Worm (Caenorhabditis elegans): ENCODE data around the gene col-144.

Gene col-144

DNA sequence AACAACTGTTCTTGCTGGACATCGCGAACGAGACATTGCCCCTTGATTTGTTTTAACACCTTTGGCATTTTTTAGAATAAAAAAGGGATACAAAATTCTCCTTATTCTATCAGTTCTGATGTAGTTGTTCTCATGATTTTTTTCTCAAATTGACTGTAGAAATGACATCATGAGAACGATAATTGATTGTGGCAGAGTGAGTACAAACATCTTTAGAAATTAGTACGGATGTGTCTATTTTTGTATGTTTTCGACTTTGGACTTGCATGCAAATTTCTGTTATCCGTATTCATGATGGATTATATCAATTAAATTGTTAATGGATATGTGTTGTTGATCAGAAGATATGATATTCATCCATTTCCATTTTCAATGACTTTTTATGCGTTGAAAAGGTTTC is 12.3 kb downstream of the col-144 start:
- no peak for TF ChIP-seq ztf-4 (tag; optimal IDR thresholded peaks at IDR 0.05)
- peak; percentile 2 for TF ChIP-seq tbx-2 (tag; optimal IDR thresholded peaks at IDR 0.05)
- TF ChIP-seq nhr-85 (tag): peak; percentile 82
- peak; percentile 32 for TF ChIP-seq nhr-71 (tag; optimal IDR thresholded peaks at IDR 0.05)
- TF ChIP-seq lin-14 (GFP tag; optimal IDR thresholded peaks at IDR 0.05): peak; percentile 23
- TF ChIP-seq nhr-20 (tag; optimal IDR thresholded peaks at IDR 0.05): peak; percentile 46
- TF ChIP-seq C16A3.4 (tag; optimal IDR thresholded peaks at IDR 0.05): no peak

DNA sequence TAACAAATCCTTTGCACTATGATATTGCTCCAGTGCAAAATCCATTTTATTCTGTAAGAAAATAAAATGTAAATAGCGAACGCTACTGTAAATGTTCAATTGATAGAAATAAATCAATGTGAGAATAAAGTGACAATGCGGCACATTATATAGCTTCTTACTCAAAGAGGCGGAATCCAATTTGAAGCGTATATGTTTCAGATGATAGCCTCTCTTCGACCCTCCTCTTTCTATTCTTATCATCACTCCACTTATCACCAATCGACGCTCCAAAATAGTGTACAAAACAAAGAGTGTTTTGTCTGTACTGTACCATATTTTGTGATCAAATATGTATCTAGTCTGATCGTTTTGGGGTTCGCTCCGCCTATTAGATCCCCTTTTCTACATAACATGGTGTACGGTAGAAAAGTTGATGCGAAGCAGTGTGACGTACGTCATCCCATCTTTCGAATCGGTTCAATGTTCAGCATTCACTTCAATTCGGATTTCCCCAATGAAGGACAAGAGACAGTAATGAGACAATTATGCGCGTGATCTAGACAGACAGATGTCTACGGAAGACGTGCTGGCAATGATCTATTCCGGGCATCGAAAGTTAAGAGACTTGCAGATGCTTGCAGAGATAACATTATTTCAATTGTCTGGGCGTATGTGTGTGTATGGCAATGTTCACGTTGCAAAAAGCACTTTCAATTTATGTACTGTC is 13.4 kb downstream of the col-144 start, which contains the start of gene spl-2:
Gene spl-2 (minus strand): TSS at position 51 of the 709 bp plus-strand sequence.
- TF ChIP-seq nhr-90 (tag; optimal IDR thresholded peaks at IDR 0.05; ENCODE audit: poor library complexity) (peak; percentile 29), nhr-20 (tag; optimal IDR thresholded peaks at IDR 0.05) (peak; percentile 70), snu-23 (GFP tag; optimal IDR thresholded peaks at IDR 0.05) (peak; percentile 35), lin-14 (GFP tag; optimal IDR thresholded peaks at IDR 0.05) (peak; percentile 83), elt-2 (tag; optimal IDR thresholded peaks at IDR 0.05) (peak; percentile 21), nhr-19 (GFP tag; conservative IDR thresholded peaks at IDR 0.05) (peak; percentile 17; the same call in 1 of the 2 replicates), elt-3 (tag; optimal IDR thresholded peaks at IDR 0.05) (peak in 2 of 6 experiments; percentile 5 to 13), grh-1 (GFP tag; IDR thresholded peaks at IDR 0.05) (0 out of 2 replicates have a peak, but pooled peaks have one; percentile 40), lin-35 (GFP tag; optimal IDR thresholded peaks at IDR 0.05) (no peak), rnt-1 (tag; optimal IDR thresholded peaks at IDR 0.05) (no peak), mep-1 (tag; optimal IDR thresholded peaks at IDR 0.05) (peak; percentile 27), nhr-12 (tag; optimal IDR thresholded peaks at IDR 0.05) (no peak), tbx-2 (tag; optimal IDR thresholded peaks at IDR 0.05) (peak; percentile 17), pqm-1 (tag; optimal IDR thresholded peaks at IDR 0.05) (no peak), nhr-71 (tag; optimal IDR thresholded peaks at IDR 0.05) (peak; percentile 63), blmp-1 (tag; optimal IDR thresholded peaks at IDR 0.05) (peak; percentile 85), nhr-85 (tag) (peak; percentile 98), mdl-1 (tag; optimal IDR thresholded peaks at IDR 0.05) (peak in 1 of 2 experiments; percentile 4)

DNA sequence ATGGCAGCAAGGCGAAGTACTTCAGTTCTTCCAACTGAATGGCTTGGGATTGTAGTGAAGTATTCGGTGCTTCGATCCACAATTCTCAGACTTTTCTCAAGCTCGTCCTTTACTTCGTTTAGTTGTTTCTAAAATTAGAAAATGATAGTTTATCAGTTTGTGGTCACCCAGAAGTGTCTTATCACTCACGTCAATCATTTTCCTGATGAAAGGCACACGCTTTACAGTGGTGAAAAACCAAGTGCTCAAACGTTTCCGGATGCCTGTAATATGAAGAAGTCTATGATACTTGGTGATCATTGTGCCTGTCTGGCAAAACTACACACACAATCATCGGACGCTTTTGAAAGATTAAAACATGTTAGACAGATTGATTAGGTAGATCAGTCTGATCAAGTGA is 14.2 kb downstream of the col-144 start:
- TF ChIP-seq rnt-1 (tag; optimal IDR thresholded peaks at IDR 0.05): no peak
- TF ChIP-seq zag-1 (tag; optimal IDR thresholded peaks at IDR 0.05): no peak
- TF ChIP-seq lin-15B (tag; optimal IDR thresholded peaks at IDR 0.05): no peak
- no peak for TF ChIP-seq snpc-4 (tag; optimal IDR thresholded peaks at IDR 0.05)
- peak; percentile 23 for TF ChIP-seq nhr-85 (tag)
- TF ChIP-seq nhr-28 (tag; optimal IDR thresholded peaks at IDR 0.05): no peak
- TF ChIP-seq efl-1 (optimal IDR thresholded peaks at IDR 0.05): no peak
- TF ChIP-seq efl-1 (GFP tag; optimal IDR thresholded peaks at IDR 0.05 in 1 of 2): peak in 1 of 2 experiments; percentile 70
- no peak for TF ChIP-seq sptf-1 (tag; optimal IDR thresholded peaks at IDR 0.05)
- TF ChIP-seq Y116A8C.19 (tag; optimal IDR thresholded peaks at IDR 0.05; ENCODE audit: borderline replicate concordance): no peak
- TF ChIP-seq nhr-76 (tag; optimal IDR thresholded peaks at IDR 0.05): no peak
- no peak for TF ChIP-seq egl-27 (tag; optimal IDR thresholded peaks at IDR 0.05)
- TF ChIP-seq elt-3 (tag; optimal IDR thresholded peaks at IDR 0.05): no peak
- TF ChIP-seq irx-1 (tag; optimal IDR thresholded peaks at IDR 0.05): no peak
- peak; percentile 90 for TF ChIP-seq elt-2 (tag; optimal IDR thresholded peaks at IDR 0.05)
- TF ChIP-seq unc-86 (tag; optimal IDR thresholded peaks at IDR 0.05): no peak
- no peak for TF ChIP-seq fkh-4 (tag; optimal IDR thresholded peaks at IDR 0.05; ENCODE audit: borderline replicate concordance)

DNA sequence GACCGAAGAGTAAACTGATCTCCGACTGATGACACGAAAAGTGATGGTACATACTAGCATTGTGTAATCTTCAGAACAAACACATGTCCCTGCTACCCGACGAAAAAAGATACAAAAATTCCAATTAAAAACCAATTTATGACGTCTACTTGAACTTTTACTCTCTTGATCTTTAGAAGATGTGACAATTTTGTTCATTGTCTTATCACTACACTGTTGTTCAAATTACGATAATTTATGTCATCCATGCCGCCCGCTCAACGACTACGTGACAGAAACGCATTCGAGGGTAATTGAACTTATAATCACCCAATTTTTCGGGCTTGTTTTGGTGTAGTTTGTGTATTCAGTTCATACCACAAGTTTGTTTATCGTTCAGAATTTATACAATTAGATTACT is 16.5 kb downstream of the col-144 start:
- TF ChIP-seq nhr-20 (tag; optimal IDR thresholded peaks at IDR 0.05) (peak; percentile 74), mdl-1 (tag; optimal IDR thresholded peaks at IDR 0.05) (no peak), fkh-4 (tag; optimal IDR thresholded peaks at IDR 0.05; ENCODE audit: borderline replicate concordance) (no peak), fkh-8 (tag; optimal IDR thresholded peaks at IDR 0.05) (no peak), nhr-71 (tag; optimal IDR thresholded peaks at IDR 0.05) (peak; percentile 14), efl-3 (GFP tag; optimal IDR thresholded peaks at IDR 0.05) (no peak), nhr-85 (tag) (peak; percentile 27), grh-1 (GFP tag; IDR thresholded peaks at IDR 0.05) (no peak), lin-35 (GFP tag; optimal IDR thresholded peaks at IDR 0.05) (no peak), nhr-19 (GFP tag; conservative IDR thresholded peaks at IDR 0.05) (no peak), unc-98 (GFP tag; IDR thresholded peaks at IDR 0.05) (no peak), egl-27 (tag; optimal IDR thresholded peaks at IDR 0.05) (no peak), C04F5.9 (tag; optimal IDR thresholded peaks at IDR 0.05) (no peak), isw-1 (GFP tag; IDR thresholded peaks at IDR 0.05) (no peak), sox-4 (tag; optimal IDR thresholded peaks at IDR 0.05) (no peak), efl-1 (optimal IDR thresholded peaks at IDR 0.05) (no peak), efl-1 (GFP tag; optimal IDR thresholded peaks at IDR 0.05 in 1 of 2) (peak in 1 of 2 experiments; percentile 73), blmp-1 (tag; optimal IDR thresholded peaks at IDR 0.05) (peak; percentile 60), ceh-90 (tag; optimal IDR thresholded peaks at IDR 0.05) (no peak), F16B12.6 (tag; optimal IDR thresholded peaks at IDR 0.05) (no peak), lin-14 (GFP tag; optimal IDR thresholded peaks at IDR 0.05) (peak; percentile 19), pag-3 (tag; optimal IDR thresholded peaks at IDR 0.05; ENCODE audit: borderline replicate concordance, insufficient read depth) (no peak), elt-3 (tag; optimal IDR thresholded peaks at IDR 0.05) (peak in 2 of 6 experiments; percentile 15 to 53), ceh-63 (GFP tag; optimal IDR thresholded peaks at IDR 0.05) (no peak), swsn-7 (tag; optimal IDR thresholded peaks at IDR 0.05) (no peak)

Data from whole organism, L1 larva.